Fruit fly (Drosophila melanogaster) whole organism: ENCODE data around the gene mat.

Source experiments
- CG8478 ChIP-seq: fragments of >200 bp; optimal IDR thresholded peaks from 2 replicates; lab custom pipeline; 2018; ENCODE audit warnings: inconsistent platforms
- Dll ChIP-seq: fragments of >200 bp; optimal IDR thresholded peaks from 2 replicates; lab custom pipeline; 2017
- EcR ChIP-seq, 2 experiments: fragments of >200 bp; optimal IDR thresholded peaks; 2 replicates each; lab custom pipeline; 2017; ENCODE audit warnings: missing biosample characterization in 2 of 2, missing genetic modification characterization in 2 of 2, missing genetic modification reagents in 2 of 2
- pan ChIP-seq: fragments of >200 bp; optimal IDR thresholded peaks from 2 replicates; lab custom pipeline; 2017
- psq ChIP-seq: fragments of >200 bp; optimal IDR thresholded peaks from 2 replicates; lab custom pipeline; 2017
- usp ChIP-seq: fragments of >200 bp; optimal IDR thresholded peaks from 2 replicates; lab custom pipeline; 2017; ENCODE audit warnings: missing biosample characterization, missing genetic modification characterization, mixed read lengths

Gene mat

DNA sequence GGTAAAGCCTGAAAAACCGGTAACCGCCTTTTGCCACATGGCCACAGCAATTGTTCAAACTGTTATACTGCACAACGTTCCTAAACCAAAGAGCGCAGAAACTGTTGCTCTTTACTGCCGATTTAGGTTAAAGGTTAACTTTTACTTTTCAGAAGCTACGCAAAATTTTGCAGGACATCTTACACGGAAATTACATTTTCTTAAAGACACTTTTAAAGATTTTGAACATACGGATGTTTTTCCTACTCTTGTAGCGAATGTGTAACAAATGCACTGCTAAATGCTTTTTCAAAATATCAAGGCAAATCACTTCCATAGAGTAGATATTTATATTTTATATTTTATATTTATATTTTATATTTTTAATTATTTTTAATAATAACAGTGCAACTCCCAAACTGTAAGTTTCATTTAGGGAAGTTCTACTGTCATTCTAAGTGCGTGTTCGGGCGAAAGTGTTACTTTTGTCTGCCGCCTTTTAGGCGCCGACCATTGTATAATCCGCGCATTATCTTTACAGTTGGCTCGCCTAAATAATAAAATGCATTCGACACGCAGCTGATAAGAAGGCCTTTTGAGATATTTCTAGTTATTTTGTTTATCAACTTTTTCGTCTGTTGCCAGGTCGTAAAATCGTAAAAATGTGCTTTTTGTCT is 20.3 kb upstream of the mat start:
- TF ChIP-seq psq (lab: Kevin White, UChicago) (no peak), Dll (no peak), EcR (GFP tag; optimal IDR thresholded peaks at IDR 0.05; lab: Kevin White, UChicago) (no peak), CG8478 (lab: Kevin White, UChicago) (no peak), usp (no peak), pan (no peak)

DNA sequence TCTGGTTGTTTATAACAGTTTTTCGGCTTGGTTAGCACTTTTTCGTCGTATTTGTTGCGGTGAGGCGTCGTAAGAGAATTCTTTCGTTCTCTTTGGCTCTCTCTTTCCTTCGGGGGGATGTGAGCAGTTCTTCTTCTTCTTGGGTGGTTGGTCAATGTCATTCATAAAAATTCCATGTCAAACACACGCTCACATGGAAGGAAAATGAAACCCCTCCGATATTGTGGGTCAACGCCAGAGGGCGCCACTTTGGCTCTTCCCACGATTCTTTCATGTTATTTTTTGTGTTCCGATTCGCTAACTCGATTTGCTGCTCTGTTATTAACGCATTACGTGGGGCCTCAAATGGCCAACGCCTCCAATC is 19.8 kb upstream of the mat start:
- TF ChIP-seq psq (lab: Kevin White, UChicago): no peak
- no peak for TF ChIP-seq pan
- TF ChIP-seq EcR (GFP tag; optimal IDR thresholded peaks at IDR 0.05; lab: Kevin White, UChicago): no peak
- TF ChIP-seq usp: no peak
- no peak for TF ChIP-seq CG8478 (lab: Kevin White, UChicago)
- no peak for TF ChIP-seq Dll

dm6 chr3L:883786-884185 is 18.9 kb upstream of the mat start:
- TF ChIP-seq CG8478 (lab: Kevin White, UChicago): no peak
- TF ChIP-seq Dll: no peak
- TF ChIP-seq EcR (GFP tag; optimal IDR thresholded peaks at IDR 0.05; lab: Kevin White, UChicago): no peak
- no peak for TF ChIP-seq usp
- no peak for TF ChIP-seq psq (lab: Kevin White, UChicago)
- no peak for TF ChIP-seq pan

- no peak for TF ChIP-seq CG8478 (lab: Kevin White, UChicago)
- no peak for TF ChIP-seq usp
- TF ChIP-seq psq (lab: Kevin White, UChicago): no peak
- no peak for TF ChIP-seq pan
- no peak for TF ChIP-seq Dll
Observed at dm6 chr3L:884239-884638, 18.5 kb upstream of the mat start.

DNA sequence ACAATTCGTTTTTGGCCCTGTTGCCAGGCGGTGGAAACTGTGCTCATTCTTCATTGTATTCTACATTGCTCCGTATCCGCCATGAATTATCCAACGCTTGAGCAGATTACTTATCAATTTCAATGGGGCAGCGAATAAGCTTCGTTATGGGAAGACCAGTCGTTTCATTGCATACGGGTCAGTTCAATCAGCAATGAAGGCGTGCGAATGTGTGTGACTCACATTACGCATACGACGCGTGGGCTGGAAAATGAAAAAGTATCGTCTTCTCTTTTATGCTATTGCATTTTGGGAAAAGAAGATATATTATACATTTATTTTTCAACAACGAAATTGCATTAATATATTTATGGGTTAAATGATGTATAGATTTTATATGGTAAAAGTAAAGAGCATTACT is 17.7 kb upstream of the mat start:
- TF ChIP-seq usp (no peak), CG8478 (lab: Kevin White, UChicago) (no peak), psq (lab: Kevin White, UChicago) (no peak), EcR (GFP tag; optimal IDR thresholded peaks at IDR 0.05; lab: Kevin White, UChicago) (no peak), pan (no peak), Dll (no peak)

DNA sequence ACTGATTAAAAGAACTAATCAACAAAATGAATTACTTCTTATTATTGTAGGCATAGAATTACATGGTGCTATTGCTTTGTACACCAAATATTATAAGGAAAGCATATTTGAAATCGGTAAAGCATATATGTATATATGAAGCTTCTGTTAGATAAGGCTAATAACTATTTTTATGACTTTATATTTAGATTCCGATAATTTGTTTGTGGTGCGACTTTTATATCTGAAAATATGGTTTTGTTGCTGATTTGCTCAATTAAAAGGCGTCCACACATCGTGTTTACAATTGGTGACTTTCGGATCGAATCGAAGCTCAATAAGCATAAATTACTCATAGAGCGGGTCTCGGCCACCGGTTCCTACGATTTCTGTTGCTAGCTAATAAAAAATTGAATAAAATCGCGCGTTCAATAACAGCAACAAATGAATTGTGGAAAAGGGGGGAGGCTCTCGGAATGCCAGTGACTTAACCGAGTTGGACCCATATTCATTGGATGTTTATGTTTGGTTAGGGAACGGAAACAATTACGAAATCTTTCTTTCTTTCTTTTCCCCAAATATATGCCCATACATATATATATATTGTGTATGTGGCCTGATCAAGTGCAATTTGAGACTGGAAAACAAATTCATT is 17.0 kb upstream of the mat start:
- TF ChIP-seq usp (no peak), Dll (no peak), CG8478 (lab: Kevin White, UChicago) (no peak), pan (no peak), EcR (GFP tag; optimal IDR thresholded peaks at IDR 0.05; lab: Kevin White, UChicago) (no peak), psq (lab: Kevin White, UChicago) (no peak)

DNA sequence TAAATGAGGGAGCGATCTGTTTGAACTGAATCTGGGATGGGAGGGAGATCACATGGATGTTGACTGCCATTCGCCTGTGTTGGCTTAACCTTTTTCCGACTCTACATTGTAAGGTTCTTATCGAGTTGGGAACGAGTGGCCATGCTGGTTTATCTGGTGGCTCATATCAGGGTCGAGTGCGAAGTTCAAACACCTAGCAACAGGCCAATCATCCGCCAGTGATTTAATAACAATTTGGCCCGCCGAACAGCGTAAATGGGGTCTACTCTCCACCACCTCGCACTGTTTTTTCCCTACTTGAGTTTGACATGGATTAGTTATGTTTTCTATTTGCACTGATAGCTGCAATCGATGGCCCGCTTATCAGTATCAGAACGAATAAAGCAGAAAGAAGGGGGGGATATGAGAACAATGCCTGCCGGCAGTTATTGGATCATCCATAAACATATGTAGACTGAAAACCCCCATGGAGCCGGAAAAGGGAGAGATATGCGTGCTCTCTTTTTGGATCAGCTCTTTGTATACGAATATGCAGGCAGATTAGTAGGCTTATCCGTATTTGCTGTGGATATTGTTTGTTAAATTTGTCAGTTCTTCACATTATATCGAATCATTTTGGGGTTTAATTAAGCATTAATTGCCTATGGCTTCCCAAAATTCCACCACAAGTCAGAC is 15.1 kb upstream of the mat start:
- TF ChIP-seq pan (no peak), psq (lab: Kevin White, UChicago) (no peak), Dll (no peak), CG8478 (lab: Kevin White, UChicago) (no peak), EcR (GFP tag; optimal IDR thresholded peaks at IDR 0.05; lab: Kevin White, UChicago) (no peak), usp (no peak)

DNA sequence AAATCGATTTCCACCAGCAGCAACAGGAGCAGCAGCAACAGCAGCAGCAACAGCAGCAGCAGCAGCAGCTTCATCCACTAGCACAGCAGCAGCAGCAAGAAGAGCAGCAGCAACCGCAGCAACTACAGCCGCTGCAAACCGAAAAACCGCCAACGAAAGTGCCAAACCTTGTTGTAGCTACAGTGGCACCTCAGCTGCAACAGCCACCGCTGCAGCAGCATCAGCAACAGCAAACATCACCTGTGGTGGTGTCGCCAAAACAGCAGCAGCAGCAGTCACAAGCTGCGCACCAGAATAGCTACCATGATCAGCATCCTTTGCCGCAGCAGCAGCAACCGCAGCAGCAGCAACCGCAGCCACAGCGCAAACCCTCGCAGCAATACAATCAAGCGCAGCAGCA is 14.3 kb upstream of the mat start:
- TF ChIP-seq pan (no peak), EcR (GFP tag; optimal IDR thresholded peaks at IDR 0.05; lab: Kevin White, UChicago) (no peak), usp (no peak), CG8478 (lab: Kevin White, UChicago) (no peak)

DNA sequence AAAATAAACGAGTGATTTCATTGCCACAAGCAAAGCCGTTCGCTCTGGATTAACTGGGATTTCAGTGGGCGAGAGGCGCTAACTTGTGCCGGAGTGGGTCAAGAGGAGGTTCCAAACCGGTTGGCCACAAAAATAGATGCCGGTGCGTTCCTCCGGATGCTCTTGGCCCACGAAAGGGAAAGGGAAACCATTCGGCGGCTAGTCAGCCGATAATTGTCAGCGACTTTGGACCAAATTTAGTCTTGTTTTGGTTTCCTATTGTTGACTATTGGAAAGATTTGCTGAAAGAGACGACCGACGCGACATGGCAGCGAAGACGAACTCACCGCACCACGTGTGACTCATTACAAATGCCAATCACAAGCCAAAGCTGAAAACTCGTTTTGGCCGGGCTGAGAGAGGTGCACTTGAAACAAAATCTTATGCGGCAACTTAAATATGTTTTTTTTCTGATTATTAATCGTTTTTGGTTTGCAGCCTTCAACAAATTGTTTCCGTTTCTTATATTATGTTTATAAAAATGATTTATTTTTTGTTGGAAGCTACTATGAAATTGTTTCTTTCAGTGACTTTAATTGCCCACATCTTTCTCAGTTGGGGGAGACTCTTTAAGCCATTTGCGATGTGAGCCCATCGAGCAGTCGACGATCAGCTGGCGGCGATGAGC is 7.3 kb upstream of the mat start, which contains the start of gene CG34056:
TSS of gene CG34056 (plus strand) at position 638 of the 667 bp plus-strand sequence.
- TF ChIP-seq Dll (peak; percentile 79), psq (lab: Kevin White, UChicago) (no peak)

DNA sequence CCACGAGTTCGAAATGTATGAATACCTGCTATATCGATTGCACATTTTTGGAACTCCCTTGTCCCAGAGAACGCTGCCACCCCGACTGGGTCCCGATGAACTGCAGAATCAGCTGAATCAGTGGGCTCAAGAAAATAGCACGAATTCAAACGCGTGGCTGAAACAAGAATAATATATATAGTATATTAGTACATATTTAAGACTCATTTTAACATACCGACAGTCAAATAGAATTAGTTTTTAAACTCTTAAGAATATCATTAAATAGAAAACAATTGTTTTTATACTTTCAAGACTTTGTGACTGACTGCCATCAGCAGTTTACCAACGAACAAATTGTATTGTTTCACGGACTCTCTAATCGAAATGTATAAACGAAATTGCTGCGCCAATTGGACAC is 5.6 kb upstream of the mat start, which contains the start of gene CG34057:
TSS of gene CG34057 (plus strand) at position 301 of the 400 bp plus-strand sequence.
- TF ChIP-seq usp: no peak
- no peak for TF ChIP-seq Dll
- TF ChIP-seq CG8478 (lab: Kevin White, UChicago): no peak
- TF ChIP-seq EcR (GFP tag; optimal IDR thresholded peaks at IDR 0.05; lab: Kevin White, UChicago): no peak
- no peak for TF ChIP-seq pan
- no peak for TF ChIP-seq psq (lab: Kevin White, UChicago)

DNA sequence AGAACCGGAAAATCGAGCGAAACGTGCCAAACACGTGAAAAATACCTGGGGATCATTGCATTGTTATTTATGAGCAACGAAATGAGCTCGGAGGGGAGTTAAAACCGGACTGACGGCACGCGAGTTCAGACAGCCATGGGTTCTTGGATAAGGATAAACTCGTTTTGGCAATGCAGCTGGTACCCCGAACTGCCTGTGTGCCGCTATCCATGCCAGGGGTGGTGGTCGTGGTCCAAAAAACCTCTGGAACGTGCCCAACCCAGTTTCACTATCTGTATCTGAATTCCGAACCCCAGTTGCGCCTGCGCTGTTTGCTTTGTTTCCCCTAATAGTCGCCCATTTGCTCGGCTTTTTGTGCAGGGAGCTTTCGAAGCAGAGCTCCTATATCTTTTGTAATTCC is 3.4 kb upstream of the mat start:
- TF ChIP-seq Dll: no peak
- TF ChIP-seq EcR (GFP tag; optimal IDR thresholded peaks at IDR 0.05; lab: Kevin White, UChicago): no peak
- no peak for TF ChIP-seq usp
- TF ChIP-seq psq (lab: Kevin White, UChicago): no peak
- TF ChIP-seq pan: no peak
- no peak for TF ChIP-seq CG8478 (lab: Kevin White, UChicago)

- TF ChIP-seq pan (no peak), usp (no peak), CG8478 (lab: Kevin White, UChicago) (no peak), EcR (GFP tag; optimal IDR thresholded peaks at IDR 0.05; lab: Kevin White, UChicago) (no peak), psq (lab: Kevin White, UChicago) (no peak), Dll (no peak)
Observed at dm6 chr3L:900466-901249, 2.0 kb upstream of the mat start.
